Worm (Caenorhabditis elegans) whole organism, late embryonic: ENCODE data around the gene T25C12.3.

ENCODE experiments used
- C08G9.2 ChIP-seq: sonication (generic microtip); optimal IDR thresholded peaks from 2 replicates; lab custom pipeline; 2016; ENCODE audit warnings: mild to moderate bottlenecking, missing genetic modification characterization, moderate library complexity, missing compliant biosample characterization
- F13H6.1 ChIP-seq: sonication (generic microtip); optimal IDR thresholded peaks from 2 replicates; lab custom pipeline; 2016; ENCODE audit warnings: missing genetic modification characterization, missing compliant biosample characterization
- K02D7.2 ChIP-seq: sonication (generic microtip); optimal IDR thresholded peaks from 2 replicates; lab custom pipeline; 2017; ENCODE audit warnings: mild to moderate bottlenecking, missing genetic modification characterization, missing compliant biosample characterization
- K09A11.1 ChIP-seq: sonication (generic microtip); optimal IDR thresholded peaks from 2 replicates; lab custom pipeline; 2017; ENCODE audit warnings: antibody characterized with exemption, mild to moderate bottlenecking, missing genetic modification characterization, missing compliant biosample characterization; ENCODE audit not compliant: insufficient read depth
- Y22D7AL.16 ChIP-seq: sonication (generic microtip); optimal IDR thresholded peaks from 2 replicates; lab custom pipeline; 2016; ENCODE audit warnings: missing genetic modification characterization, missing compliant biosample characterization
- ahr-1 ChIP-seq: sonication (generic microtip); optimal IDR thresholded peaks from 2 replicates; lab custom pipeline; 2016; ENCODE audit warnings: missing genetic modification characterization, missing compliant biosample characterization
- ceh-14 ChIP-seq: sonication (generic microtip); optimal IDR thresholded peaks from 2 replicates; lab custom pipeline; 2016; ENCODE audit warnings: missing genotype, missing genetic modification characterization, missing compliant biosample characterization
- ceh-18 ChIP-seq: sonication (generic microtip); optimal IDR thresholded peaks from 2 replicates; lab custom pipeline; 2016; ENCODE audit warnings: missing genetic modification characterization, missing compliant biosample characterization
- ceh-19 ChIP-seq: fragments of 200-800 bp; sonication (Bioruptor generic); optimal IDR thresholded peaks from 2 replicates; lab custom pipeline; 2018; ENCODE audit warnings: mild to moderate bottlenecking, missing genetic modification characterization, missing compliant biosample characterization
- ceh-2 ChIP-seq: sonication (generic microtip); optimal IDR thresholded peaks from 2 replicates; lab custom pipeline; 2016; ENCODE audit warnings: missing genotype, missing genetic modification characterization, missing compliant biosample characterization
- ceh-22 ChIP-seq: sonication (generic microtip); optimal IDR thresholded peaks from 2 replicates; lab custom pipeline; 2017; ENCODE audit warnings: missing biosample characterization, missing genetic modification characterization
- ceh-24 ChIP-seq: sonication (generic microtip); optimal IDR thresholded peaks from 2 replicates; lab custom pipeline; 2016; ENCODE audit warnings: mild to moderate bottlenecking, missing genetic modification characterization, missing compliant biosample characterization
- ceh-30 ChIP-seq: fragments of 150-350 bp; optimal IDR thresholded peaks from 2 replicates; lab custom pipeline; 2014; ENCODE audit warnings: missing biosample characterization, missing genetic modification characterization
- ceh-34 ChIP-seq: sonication (generic microtip); optimal IDR thresholded peaks from 2 replicates; lab custom pipeline; 2016; ENCODE audit warnings: mild to moderate bottlenecking, missing genetic modification characterization, missing compliant biosample characterization
- ceh-45 ChIP-seq: fragments of 200-800 bp; sonication (Bioruptor generic); IDR thresholded peaks from 2 replicates; pipeline ENCODE4 v1.3.6; 2022; ENCODE audit warnings: missing genetic modification reagents, missing genetic modification characterization, missing compliant biosample characterization
- ceh-48 ChIP-seq: sonication (generic microtip); optimal IDR thresholded peaks from 2 replicates; lab custom pipeline; 2016; ENCODE audit warnings: missing genetic modification characterization, inconsistent platforms, missing compliant biosample characterization
- ceh-6 ChIP-seq: fragments of 200-800 bp; sonication (Bioruptor generic); optimal IDR thresholded peaks from 2 replicates; lab custom pipeline; 2018; ENCODE audit warnings: mild to moderate bottlenecking, missing genetic modification characterization, missing compliant biosample characterization
- ceh-9 ChIP-seq: sonication (generic microtip); optimal IDR thresholded peaks from 2 replicates; lab custom pipeline; 2016; ENCODE audit warnings: mild to moderate bottlenecking, missing genetic modification characterization, inconsistent platforms, missing compliant biosample characterization
- dmd-4 ChIP-seq: sonication (generic microtip); optimal IDR thresholded peaks from 2 replicates; lab custom pipeline; 2016; ENCODE audit warnings: borderline replicate concordance, missing genetic modification characterization, missing compliant biosample characterization
- dve-1 ChIP-seq: sonication (generic microtip); optimal IDR thresholded peaks from 2 replicates; lab custom pipeline; 2017; ENCODE audit warnings: antibody characterized with exemption, mild to moderate bottlenecking, missing genetic modification characterization, missing compliant biosample characterization
- elt-2 ChIP-seq: sonication (generic microtip); optimal IDR thresholded peaks from 2 replicates; lab custom pipeline; 2016; ENCODE audit warnings: missing genetic modification reagents, missing genetic modification characterization, missing compliant biosample characterization
- elt-4 ChIP-seq: sonication (generic microtip); optimal IDR thresholded peaks from 2 replicates; lab custom pipeline; 2016; ENCODE audit warnings: missing genetic modification characterization, missing compliant biosample characterization
- ets-4 ChIP-seq: sonication (generic microtip); optimal IDR thresholded peaks from 2 replicates; lab custom pipeline; 2016; ENCODE audit warnings: missing genetic modification characterization, missing compliant biosample characterization
- eyg-1 ChIP-seq: sonication (generic microtip); optimal IDR thresholded peaks from 2 replicates; lab custom pipeline; 2016; ENCODE audit warnings: missing genotype, missing genetic modification characterization, missing compliant biosample characterization
- fkh-10 ChIP-seq: fragments of 150-350 bp; optimal IDR thresholded peaks from 2 replicates; lab custom pipeline; 2014; ENCODE audit warnings: missing biosample characterization, missing genetic modification reagents, missing genetic modification characterization
- gmeb-2 ChIP-seq: sonication (generic microtip); optimal IDR thresholded peaks from 2 replicates; lab custom pipeline; 2016; ENCODE audit warnings: missing genetic modification characterization, inconsistent platforms, missing compliant biosample characterization
- hlh-13 ChIP-seq: fragments of 200-800 bp; sonication (Bioruptor generic); optimal IDR thresholded peaks from 2 replicates; lab custom pipeline; 2018; ENCODE audit warnings: mild to moderate bottlenecking, missing genetic modification characterization, missing compliant biosample characterization
- hlh-30 ChIP-seq: sonication (generic microtip); optimal IDR thresholded peaks from 2 replicates; lab custom pipeline; 2017; ENCODE audit warnings: antibody characterized with exemption, missing genetic modification characterization, missing compliant biosample characterization; ENCODE audit not compliant: insufficient read depth
- lin-11 ChIP-seq: fragments of 200-800 bp; sonication (Bioruptor generic); optimal IDR thresholded peaks from 2 replicates; lab custom pipeline; 2018; ENCODE audit warnings: mild to moderate bottlenecking, missing genetic modification characterization, missing compliant biosample characterization
- mec-3 ChIP-seq: sonication (generic microtip); optimal IDR thresholded peaks from 2 replicates; lab custom pipeline; 2016; ENCODE audit warnings: borderline replicate concordance, missing genetic modification characterization, missing compliant biosample characterization
- nfya-1 ChIP-seq: sonication (generic microtip); optimal IDR thresholded peaks from 2 replicates; lab custom pipeline; 2017; ENCODE audit warnings: missing genetic modification characterization, mild to moderate bottlenecking, missing compliant biosample characterization, antibody characterized with exemption, moderate library complexity
- nhr-11 ChIP-seq: fragments of 150-350 bp; optimal IDR thresholded peaks from 2 replicates; lab custom pipeline; 2014; ENCODE audit warnings: missing biosample characterization, missing genetic modification characterization
- npax-4 ChIP-seq: sonication (generic microtip); optimal IDR thresholded peaks from 2 replicates; lab custom pipeline; 2016; ENCODE audit warnings: missing genetic modification characterization, missing compliant biosample characterization
- odd-2 ChIP-seq: sonication (generic microtip); optimal IDR thresholded peaks from 2 replicates; lab custom pipeline; 2017; ENCODE audit warnings: antibody characterized with exemption, mild to moderate bottlenecking, missing genetic modification characterization, missing compliant biosample characterization
- pat-9 ChIP-seq: fragments of 200-800 bp; sonication (Bioruptor generic); optimal IDR thresholded peaks from 2 replicates; lab custom pipeline; 2018; ENCODE audit warnings: mild to moderate bottlenecking, missing genetic modification characterization, moderate library complexity, missing compliant biosample characterization
- pha-4 ChIP-seq: fragments of 150-350 bp; optimal IDR thresholded peaks from 2 replicates; lab custom pipeline; 2018; ENCODE audit warnings: missing biosample characterization, missing genetic modification reagents, missing genetic modification characterization
- pqm-1 ChIP-seq: sonication (generic microtip); optimal IDR thresholded peaks from 2 replicates; lab custom pipeline; 2016; ENCODE audit warnings: missing genetic modification characterization, missing compliant biosample characterization
- rnt-1 ChIP-seq: sonication (generic microtip); optimal IDR thresholded peaks from 2 replicates; lab custom pipeline; 2016; ENCODE audit warnings: missing genetic modification characterization, missing compliant biosample characterization
- sdc-2 ChIP-seq: sonication (generic microtip); optimal IDR thresholded peaks from 2 replicates; lab custom pipeline; 2016; ENCODE audit warnings: missing genotype, missing genetic modification characterization, missing compliant biosample characterization
- sox-4 ChIP-seq: sonication (generic microtip); optimal IDR thresholded peaks from 2 replicates; lab custom pipeline; 2017; ENCODE audit warnings: mild to moderate bottlenecking, missing genetic modification characterization, inconsistent platforms, missing compliant biosample characterization
- syd-9 ChIP-seq: sonication (generic microtip); optimal IDR thresholded peaks from 2 replicates; lab custom pipeline; 2016; ENCODE audit warnings: mild to moderate bottlenecking, missing genetic modification characterization, moderate library complexity, missing compliant biosample characterization
- tbx-2 ChIP-seq: sonication (generic microtip); optimal IDR thresholded peaks from 2 replicates; lab custom pipeline; 2016; ENCODE audit warnings: missing genetic modification characterization, missing compliant biosample characterization
- tbx-7 ChIP-seq: sonication (generic microtip); optimal IDR thresholded peaks from 2 replicates; lab custom pipeline; 2016; ENCODE audit warnings: missing genotype, missing genetic modification characterization, missing compliant biosample characterization
- ttx-3 ChIP-seq: sonication (generic microtip); optimal IDR thresholded peaks from 2 replicates; lab custom pipeline; 2016; ENCODE audit warnings: missing genetic modification reagents, missing genetic modification characterization, missing compliant biosample characterization
- unc-3 ChIP-seq, 2 experiments: fragments of 200-800 bp in 1 of 2; sonication (Bioruptor generic) in 1 of 2; sonication (generic microtip) in 1 of 2; conservative IDR thresholded peaks in 1 of 2; optimal IDR thresholded peaks in 1 of 2; 2 replicates each; pipeline versions ENCODE4 v1.3.6 to Lab custom; 2016 to 2022; ENCODE audit warnings: missing compliant biosample characterization in 2 of 2, missing genetic modification characterization in 2 of 2, missing genetic modification reagents in 1 of 2
- unc-55 ChIP-seq: sonication (generic microtip); optimal IDR thresholded peaks from 2 replicates; lab custom pipeline; 2017; ENCODE audit warnings: missing biosample characterization, missing genetic modification reagents, missing genetic modification characterization
- zip-5 ChIP-seq: sonication (generic microtip); optimal IDR thresholded peaks from 2 replicates; lab custom pipeline; 2016; ENCODE audit warnings: missing genetic modification characterization, missing compliant biosample characterization
- ztf-16 ChIP-seq: sonication (generic microtip); optimal IDR thresholded peaks from 2 replicates; lab custom pipeline; 2017; ENCODE audit warnings: missing genetic modification characterization, missing compliant biosample characterization

Gene T25C12.3

DNA sequence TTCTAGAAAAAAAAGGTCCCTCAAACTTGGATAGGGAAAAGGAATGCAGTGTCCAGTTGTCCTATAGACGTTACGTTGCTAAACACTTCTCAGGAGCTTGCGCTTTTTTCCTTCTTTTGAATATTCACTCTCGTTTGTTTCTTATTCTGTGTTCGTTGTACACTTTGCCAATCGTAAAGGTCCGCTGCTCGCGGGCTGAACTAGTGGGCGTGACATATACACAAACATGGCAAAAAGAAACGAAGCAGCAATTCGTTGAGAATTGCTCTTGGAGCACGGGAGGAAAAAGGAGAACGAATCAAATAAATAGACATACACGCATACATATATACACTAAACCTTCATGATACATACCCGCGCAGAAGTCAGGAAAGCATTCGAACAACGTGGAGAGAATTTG, 31.0 kb downstream of the T25C12.3 start:
- TF ChIP-seq mec-3 (tag; lab: Kevin White, UChicago): no peak
- no peak for TF ChIP-seq hlh-13 (GFP tag; lab: Kevin White, UChicago)
- no peak for TF ChIP-seq ceh-24 (tag; lab: Kevin White, UChicago)
- TF ChIP-seq unc-55: no peak
- no peak for TF ChIP-seq ets-4 (tag; lab: Kevin White, UChicago)
- no peak for TF ChIP-seq tbx-7 (tag; lab: Kevin White, UChicago)
- no peak for TF ChIP-seq odd-2
- TF ChIP-seq ceh-45 (GFP tag; lab: Robert Waterston, UW): no peak
- TF ChIP-seq ceh-18 (tag; lab: Kevin White, UChicago): no peak
- no peak for TF ChIP-seq ztf-16 (tag; lab: Kevin White, UChicago)
- TF ChIP-seq ceh-22: no peak
- TF ChIP-seq zip-5 (tag; lab: Kevin White, UChicago): no peak
- TF ChIP-seq K09A11.1 (tag; lab: Kevin White, UChicago): no peak
- TF ChIP-seq pat-9: no peak
- TF ChIP-seq rnt-1 (tag; lab: Kevin White, UChicago): no peak
- no peak for TF ChIP-seq ahr-1 (tag; lab: Kevin White, UChicago)
- no peak for TF ChIP-seq ceh-14 (tag; lab: Kevin White, UChicago)
- no peak for TF ChIP-seq syd-9 (tag; lab: Kevin White, UChicago)
- TF ChIP-seq pha-4 (tag; lab: Kevin White, UChicago): no peak
- TF ChIP-seq dmd-4 (tag; lab: Kevin White, UChicago): no peak
- TF ChIP-seq, all 69 proteins: peak for 0

DNA sequence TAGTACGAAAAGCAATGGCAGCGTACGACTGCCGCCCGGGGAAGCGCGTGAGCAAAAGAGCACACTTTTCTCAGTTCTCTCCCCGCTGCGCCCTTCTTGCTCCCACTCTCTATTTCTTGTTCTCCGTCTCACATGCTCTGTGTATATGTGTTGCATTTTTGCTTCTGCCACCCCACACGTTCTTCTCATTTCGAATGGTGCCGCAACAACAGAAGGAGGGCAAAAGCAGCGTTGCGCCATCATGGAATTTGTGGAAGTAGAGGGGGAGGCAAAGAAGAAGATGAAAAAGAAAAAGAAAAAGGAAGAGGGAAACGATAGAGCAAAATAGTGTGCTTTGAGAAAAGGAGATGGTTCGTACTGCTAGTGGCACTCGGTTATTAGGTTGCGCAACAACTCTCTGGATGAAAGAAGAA, 32.5 kb downstream of the T25C12.3 start:
- TF ChIP-seq rnt-1 (tag; lab: Kevin White, UChicago): peak; percentile 11
- no peak for TF ChIP-seq gmeb-2
- TF ChIP-seq hlh-30 (tag; lab: Kevin White, UChicago): peak; percentile 46
- TF ChIP-seq ttx-3 (tag; lab: Kevin White, UChicago): no peak
- no peak for TF ChIP-seq dve-1
- no peak for TF ChIP-seq npax-4 (tag; lab: Kevin White, UChicago)
- TF ChIP-seq ceh-9 (tag; lab: Kevin White, UChicago): no peak
- TF ChIP-seq ceh-34 (tag; lab: Kevin White, UChicago): peak; percentile 61
- no peak for TF ChIP-seq pha-4 (tag; lab: Kevin White, UChicago)
- peak; percentile 67 for TF ChIP-seq F13H6.1
- peak; percentile 12 for TF ChIP-seq fkh-10
- peak; percentile 58 for TF ChIP-seq ceh-19 (GFP tag; lab: Kevin White, UChicago)
- no peak for TF ChIP-seq ztf-16 (tag; lab: Kevin White, UChicago)
- no peak for TF ChIP-seq nhr-11
- TF ChIP-seq pat-9: peak; percentile 2
- no peak for TF ChIP-seq lin-11
- TF ChIP-seq ceh-22: no peak
- peak; percentile 93 for TF ChIP-seq ceh-18 (tag; lab: Kevin White, UChicago)
- peak; percentile 69 for TF ChIP-seq nfya-1 (tag; lab: Kevin White, UChicago)
- peak; percentile 61 for TF ChIP-seq tbx-2 (tag; lab: Kevin White, UChicago)
- TF ChIP-seq ceh-30 (tag; lab: Kevin White, UChicago): no peak
- no peak for TF ChIP-seq elt-4
- no peak for TF ChIP-seq zip-5 (tag; lab: Kevin White, UChicago)
- no peak for TF ChIP-seq unc-3 (GFP tag; conservative IDR thresholded peaks at IDR 0.05; lab: Robert Waterston, UW)
- no peak for TF ChIP-seq unc-3 (tag; optimal IDR thresholded peaks at IDR 0.05; lab: Kevin White, UChicago)
- TF ChIP-seq odd-2: no peak
- no peak for TF ChIP-seq ceh-6 (GFP tag; lab: Kevin White, UChicago)
- no peak for TF ChIP-seq Y22D7AL.16 (tag; lab: Kevin White, UChicago)
- no peak for TF ChIP-seq eyg-1 (tag; lab: Kevin White, UChicago)
- TF ChIP-seq tbx-7 (tag; lab: Kevin White, UChicago): no peak
- no peak for TF ChIP-seq elt-2 (tag; lab: Kevin White, UChicago)
- TF ChIP-seq ceh-24 (tag; lab: Kevin White, UChicago): no peak
- peak; percentile 14 for TF ChIP-seq hlh-13 (GFP tag; lab: Kevin White, UChicago)
- no peak for TF ChIP-seq K02D7.2 (tag; lab: Kevin White, UChicago)
- TF ChIP-seq ets-4 (tag; lab: Kevin White, UChicago): no peak
- TF ChIP-seq sox-4 (tag; lab: Kevin White, UChicago): peak; percentile 24
- TF ChIP-seq ahr-1 (tag; lab: Kevin White, UChicago): no peak
- peak; percentile 52 for TF ChIP-seq C08G9.2 (tag; lab: Kevin White, UChicago)
- TF ChIP-seq sdc-2 (tag; lab: Kevin White, UChicago): peak; percentile 70
- no peak for TF ChIP-seq ceh-2
- TF ChIP-seq pqm-1 (tag; lab: Kevin White, UChicago): no peak
- no peak for TF ChIP-seq ceh-48
